Worm (Caenorhabditis elegans): ENCODE data around the gene C04B4.5.
"Not testable (repeated sequence)": the region's sequence is repeated elsewhere in the genome, so short reads cannot be mapped to it uniquely, and the experiment has no call there.

The C04B4.5 gene

ce11 chrX:12306565-12306964 is 18.4 kb upstream of the C04B4.5 start, which contains the start of gene phf-32:
TSS of gene phf-32 (plus strand) at chrX:12306865.
- no peak for TF ChIP-seq fkh-2 (tag; optimal IDR thresholded peaks at IDR 0.05)
- no peak for TF ChIP-seq elt-3 (tag; optimal IDR thresholded peaks at IDR 0.05)
- TF ChIP-seq elt-2 (tag; optimal IDR thresholded peaks at IDR 0.05) = no peak
- no peak for TF ChIP-seq lin-39 (tag; optimal IDR thresholded peaks at IDR 0.05)
- TF ChIP-seq fos-1 (tag; optimal IDR thresholded peaks at IDR 0.05) = no peak
- no peak for TF ChIP-seq unc-39 (tag; optimal IDR thresholded peaks at IDR 0.05)
- no peak for TF ChIP-seq mml-1 (tag; optimal IDR thresholded peaks at IDR 0.05)
- TF ChIP-seq zag-1 (tag; optimal IDR thresholded peaks at IDR 0.05) = no peak
- no peak for TF ChIP-seq ceh-9 (tag; optimal IDR thresholded peaks at IDR 0.05)
- no peak for TF ChIP-seq eor-1 (tag; optimal IDR thresholded peaks at IDR 0.05)
- TF ChIP-seq mdl-1 (tag; optimal IDR thresholded peaks at IDR 0.05) = no peak
- TF ChIP-seq ceh-28 (tag; optimal IDR thresholded peaks at IDR 0.05) = no peak
- TF ChIP-seq nhr-28 (tag; optimal IDR thresholded peaks at IDR 0.05) = no peak
- no peak for TF ChIP-seq lin-15B (tag; optimal IDR thresholded peaks at IDR 0.05)
- TF ChIP-seq ztf-4 (tag; optimal IDR thresholded peaks at IDR 0.05) = no peak
- no peak for TF ChIP-seq nhr-237 (tag; optimal IDR thresholded peaks at IDR 0.05)
- TF ChIP-seq pqm-1 (tag; optimal IDR thresholded peaks at IDR 0.05) = no peak
- no peak for TF ChIP-seq egl-5 (tag; optimal IDR thresholded peaks at IDR 0.05)
- no peak for TF ChIP-seq nhr-11 (tag; optimal IDR thresholded peaks at IDR 0.05)
- TF ChIP-seq sea-2 (GFP tag; optimal IDR thresholded peaks at IDR 0.05) = no peak

ce11 chrX:12304231-12304630 is 16.1 kb upstream of the C04B4.5 start:
- TF ChIP-seq lsy-12 (tag; optimal IDR thresholded peaks at IDR 0.05) (no peak), ztf-4 (tag; optimal IDR thresholded peaks at IDR 0.05) (no peak), elt-3 (tag; optimal IDR thresholded peaks at IDR 0.05) (no peak), nhr-237 (tag; optimal IDR thresholded peaks at IDR 0.05) (no peak), fkh-10 (GFP tag; optimal IDR thresholded peaks at IDR 0.05) (no peak), eor-1 (tag; optimal IDR thresholded peaks at IDR 0.05) (no peak), hmg-11 (tag; optimal IDR thresholded peaks at IDR 0.05) (no peak), pha-4 (tag; optimal IDR thresholded peaks at IDR 0.05) (no peak), nfya-1 (tag; optimal IDR thresholded peaks at IDR 0.05; ENCODE audit: insufficient read depth) (no peak), fkh-2 (tag; optimal IDR thresholded peaks at IDR 0.05) (no peak), jun-1 (tag; optimal IDR thresholded peaks at IDR 0.05) (no peak), tbx-2 (tag; optimal IDR thresholded peaks at IDR 0.05) (no peak), unc-39 (tag; optimal IDR thresholded peaks at IDR 0.05) (no peak)

- TF ChIP-seq nhr-67, aly-2, skn-1 (tag; optimal IDR thresholded peaks at IDR 0.05): not testable (repeated sequence)
Observed at ce11 chrX:12302755-12303154, 14.6 kb upstream of the C04B4.5 start, which contains the start of gene dot-1.3. TSS of gene dot-1.3 (minus strand) at chrX:12302855.

DNA sequence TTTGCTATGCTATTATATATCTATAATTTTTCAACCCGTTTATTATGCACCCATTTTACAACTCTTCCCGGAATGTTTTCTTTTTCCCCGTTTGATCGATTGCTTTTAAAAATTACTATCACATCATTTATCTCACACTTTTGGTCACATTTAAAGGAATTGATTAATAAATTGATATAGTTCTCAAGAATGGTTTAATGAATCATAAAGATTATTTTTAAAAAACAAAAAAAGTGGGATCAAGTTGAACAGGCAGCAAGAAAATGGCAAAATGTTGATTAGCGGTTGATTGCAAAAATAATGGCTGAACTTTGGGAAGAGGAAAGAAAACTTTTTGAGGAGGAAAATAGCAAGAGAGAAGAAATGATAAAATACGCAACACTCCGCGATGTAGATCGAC is 11.7 kb upstream of the C04B4.5 start, which contains the start of gene W06D11.5:
W06D11.5 (plus strand) TSS at position 301 of the 400 bp plus-strand sequence.
- no peak for TF ChIP-seq nhr-237 (tag; optimal IDR thresholded peaks at IDR 0.05)
- no peak for TF ChIP-seq nhr-77 (tag; optimal IDR thresholded peaks at IDR 0.05)
- no peak for TF ChIP-seq zag-1 (tag; optimal IDR thresholded peaks at IDR 0.05)
- no peak for TF ChIP-seq nhr-76 (tag; optimal IDR thresholded peaks at IDR 0.05)
- TF ChIP-seq mdl-1 (tag; optimal IDR thresholded peaks at IDR 0.05) = no peak
- TF ChIP-seq nhr-12 (tag; optimal IDR thresholded peaks at IDR 0.05) = no peak
- TF ChIP-seq R02D3.7 (tag; optimal IDR thresholded peaks at IDR 0.05) = no peak
- no peak for TF ChIP-seq ceh-82 (tag; optimal IDR thresholded peaks at IDR 0.05)
- no peak for TF ChIP-seq snpc-4 (tag; optimal IDR thresholded peaks at IDR 0.05)
- TF ChIP-seq skn-1 (tag; optimal IDR thresholded peaks at IDR 0.05) = no peak
- TF ChIP-seq ceh-9 (tag; optimal IDR thresholded peaks at IDR 0.05) = no peak
- TF ChIP-seq fkh-10 (GFP tag; optimal IDR thresholded peaks at IDR 0.05) = no peak

DNA sequence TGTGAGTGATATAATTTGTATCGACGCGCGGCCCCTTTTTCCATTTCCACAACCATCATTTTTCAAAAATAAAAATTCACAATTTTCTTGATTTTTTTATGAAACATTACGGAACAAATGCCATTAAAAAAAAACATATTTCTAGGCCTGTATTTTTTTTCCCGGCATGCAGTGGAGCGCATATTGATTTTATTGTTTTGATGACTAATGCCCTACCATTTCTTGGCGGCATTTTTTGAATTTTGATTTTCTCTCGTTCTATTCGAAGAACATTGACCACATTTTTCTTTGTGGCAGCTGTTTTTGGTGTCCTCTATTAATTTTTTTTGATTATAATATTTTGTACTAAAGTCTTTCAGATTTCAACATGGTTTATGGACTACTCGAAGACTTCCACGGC is 10.2 kb upstream of the C04B4.5 start, which contains the start of gene W06D11.3:
W06D11.3 (plus strand) TSS at position 360 of the 400 bp plus-strand sequence.
- no peak for TF ChIP-seq egl-27 (tag; optimal IDR thresholded peaks at IDR 0.05)
